Worm (Caenorhabditis elegans): Measurements from ENCODE around the gene C25H3.3.

DNA sequence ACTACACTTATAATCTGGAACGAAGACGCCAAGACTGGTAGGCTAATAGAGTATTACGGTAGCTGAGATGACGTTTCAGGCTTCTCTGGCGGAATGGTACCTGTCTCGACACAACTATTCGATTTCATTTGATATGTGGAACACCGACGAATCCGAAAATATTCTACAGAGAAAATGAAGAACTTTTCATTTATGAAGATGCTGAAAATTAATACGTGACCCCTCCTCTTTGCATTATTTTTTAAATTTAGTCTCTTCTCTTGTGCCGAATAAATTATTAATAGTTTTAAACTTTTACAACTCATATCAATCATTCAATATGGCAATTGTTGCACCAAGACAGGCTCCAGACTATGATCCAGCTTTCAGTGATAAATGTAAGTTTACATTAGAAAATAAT, 28.0 kb upstream of the C25H3.3 start, which contains the start of gene C25H3.16:
- TF ChIP-seq sea-2 (GFP tag; optimal IDR thresholded peaks at IDR 0.05), result no peak
- TF ChIP-seq mml-1 (tag; optimal IDR thresholded peaks at IDR 0.05), result no peak
- no peak for TF ChIP-seq zag-1 (tag; optimal IDR thresholded peaks at IDR 0.05)
- no peak for TF ChIP-seq nhr-77 (tag; optimal IDR thresholded peaks at IDR 0.05)
- no peak for TF ChIP-seq ceh-82 (tag; optimal IDR thresholded peaks at IDR 0.05)
